Worm (Caenorhabditis elegans): ENCODE results near the gene T25B6.4.

The T25B6.4 gene

DNA sequence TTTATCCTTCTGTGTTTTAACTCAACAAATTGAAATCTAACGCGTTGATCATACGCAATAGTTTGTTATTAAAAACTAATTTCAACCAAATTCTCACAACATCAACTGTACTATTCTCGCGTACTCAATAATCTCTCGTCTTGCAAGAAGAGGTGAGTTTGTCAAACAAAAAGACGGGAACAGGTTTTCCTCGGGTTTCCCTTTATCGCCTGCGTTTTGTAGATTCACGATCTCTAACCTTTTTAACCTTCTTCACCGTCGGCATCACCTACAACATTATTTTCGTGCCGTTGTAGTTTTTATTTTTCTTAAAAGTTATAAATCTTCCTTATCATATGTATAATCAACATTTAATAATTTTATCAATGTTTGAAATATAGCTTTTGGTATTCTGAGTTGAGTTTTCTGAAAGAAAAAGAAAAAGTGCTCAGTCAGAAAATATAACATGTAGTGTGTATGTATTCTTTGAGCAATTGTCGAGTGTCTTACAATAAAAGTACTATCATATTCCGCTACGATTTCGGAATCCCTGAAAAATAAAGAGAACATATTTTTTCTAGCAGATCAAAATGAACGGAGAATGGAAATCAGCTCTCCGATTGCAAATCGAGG lies 13.5 kb downstream of the T25B6.4 start, which contains the start of gene snf-12:
snf-12 (plus strand) TSS at position 562 of the 612 bp plus-strand sequence.
- TF ChIP-seq nhr-12 (tag; optimal IDR thresholded peaks at IDR 0.05): no peak
- no peak for TF ChIP-seq sem-2 (GFP tag; optimal IDR thresholded peaks at IDR 0.05)
- no peak for TF ChIP-seq pha-4 (tag; optimal IDR thresholded peaks at IDR 0.05)
- TF ChIP-seq snpc-4 (tag; optimal IDR thresholded peaks at IDR 0.05): no peak
- no peak for TF ChIP-seq elt-3 (tag; optimal IDR thresholded peaks at IDR 0.05)
- no peak for TF ChIP-seq bed-3 (GFP tag; optimal IDR thresholded peaks at IDR 0.05)
- TF ChIP-seq nhr-237 (tag; optimal IDR thresholded peaks at IDR 0.05): no peak
- TF ChIP-seq nhr-76 (tag; optimal IDR thresholded peaks at IDR 0.05): no peak
- TF ChIP-seq flh-1 (GFP tag; optimal IDR thresholded peaks at IDR 0.05): no peak
- no peak for TF ChIP-seq zip-8 (tag; optimal IDR thresholded peaks at IDR 0.05)
- TF ChIP-seq ces-1 (GFP tag; optimal IDR thresholded peaks at IDR 0.05): no peak
- no peak for TF ChIP-seq mab-5 (tag; optimal IDR thresholded peaks at IDR 0.05)
- no peak for TF ChIP-seq nhr-28 (tag; optimal IDR thresholded peaks at IDR 0.05)

- TF ChIP-seq blmp-1 (tag; optimal IDR thresholded peaks at IDR 0.05) (no peak), lsy-2 (tag; optimal IDR thresholded peaks at IDR 0.05) (no peak), nhr-12 (tag; optimal IDR thresholded peaks at IDR 0.05) (no peak), ces-1 (GFP tag; optimal IDR thresholded peaks at IDR 0.05) (no peak), nhr-28 (tag; optimal IDR thresholded peaks at IDR 0.05) (no peak), pha-4 (tag; optimal IDR thresholded peaks at IDR 0.05) (no peak), M03D4.4 (tag; optimal IDR thresholded peaks at IDR 0.05) (no peak), unc-62 (GFP tag; optimal IDR thresholded peaks at IDR 0.05) (no peak), sem-2 (GFP tag; optimal IDR thresholded peaks at IDR 0.05) (no peak), mep-1 (tag; optimal IDR thresholded peaks at IDR 0.05) (no peak), ceh-83 (GFP tag; optimal IDR thresholded peaks at IDR 0.05) (no peak), unc-120 (tag; optimal IDR thresholded peaks at IDR 0.05; ENCODE audit: poor library complexity, severe bottlenecking) (no peak), nhr-76 (tag; optimal IDR thresholded peaks at IDR 0.05) (no peak), bed-3 (GFP tag; optimal IDR thresholded peaks at IDR 0.05) (no peak), ztf-11 (tag; optimal IDR thresholded peaks at IDR 0.05) (no peak), cnd-1 (tag; optimal IDR thresholded peaks at IDR 0.05) (no peak), sptf-1 (tag; optimal IDR thresholded peaks at IDR 0.05) (no peak), flh-1 (GFP tag; optimal IDR thresholded peaks at IDR 0.05) (no peak)
Measured at ce11 chrX:9034310-9034709, 18.8 kb downstream of the T25B6.4 start, which contains the start of gene nep-22. Gene nep-22, plus strand, starts transcription at chrX:9034554.

ce11 chrX:9035142-9035541 lies 19.6 kb downstream of the T25B6.4 start:
- TF ChIP-seq mab-5 (tag; optimal IDR thresholded peaks at IDR 0.05): no peak
- no peak for TF ChIP-seq ceh-43 (GFP tag; optimal IDR thresholded peaks at IDR 0.05)

DNA sequence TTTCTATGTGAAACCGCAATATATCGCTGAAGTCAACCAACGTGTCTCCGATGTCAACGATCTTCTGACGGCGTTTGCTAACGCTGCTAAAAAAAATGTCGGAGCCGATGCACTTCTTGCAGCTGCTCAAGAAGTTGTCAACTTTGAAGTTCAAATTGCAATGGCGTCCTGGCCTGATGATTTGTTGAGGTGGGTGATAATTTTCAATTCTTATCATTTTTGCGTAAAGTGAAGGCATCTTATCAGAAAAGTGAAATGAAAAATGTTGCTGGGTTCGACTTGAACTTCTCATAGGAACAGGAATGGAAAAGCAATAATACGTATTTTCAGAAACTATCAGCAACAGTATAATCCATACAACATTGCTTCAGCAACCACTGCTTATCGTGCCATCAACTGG lies 20.7 kb downstream of the T25B6.4 start:
- no peak for TF ChIP-seq sem-2 (GFP tag; optimal IDR thresholded peaks at IDR 0.05)
- no peak for TF ChIP-seq bed-3 (GFP tag; optimal IDR thresholded peaks at IDR 0.05)
- TF ChIP-seq cnd-1 (tag; optimal IDR thresholded peaks at IDR 0.05): no peak
- no peak for TF ChIP-seq tbx-8 (GFP tag; optimal IDR thresholded peaks at IDR 0.05)
- no peak for TF ChIP-seq ztf-11 (tag; optimal IDR thresholded peaks at IDR 0.05)
- TF ChIP-seq flh-1 (GFP tag; optimal IDR thresholded peaks at IDR 0.05): no peak
- TF ChIP-seq sptf-1 (tag; optimal IDR thresholded peaks at IDR 0.05): no peak

DNA sequence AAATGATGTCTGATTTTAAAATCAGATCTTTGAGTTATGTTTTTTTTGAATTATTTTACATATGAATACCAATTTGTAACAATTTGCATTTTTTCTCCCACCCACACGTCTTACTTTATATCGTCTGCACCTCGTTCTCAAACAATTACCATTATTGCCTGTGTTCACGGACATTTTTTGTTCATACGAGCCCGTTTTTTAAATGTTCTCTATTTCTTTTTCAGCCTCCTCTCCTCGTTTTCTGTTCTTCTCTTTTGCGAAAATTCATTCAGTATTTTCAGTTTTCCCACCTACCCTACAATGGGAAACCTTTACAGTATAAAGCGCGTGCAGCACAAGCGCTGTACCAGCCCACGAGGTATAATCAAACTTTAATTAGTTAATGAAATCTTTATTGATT lies 30.4 kb downstream of the T25B6.4 start, which contains the start of gene prdm-14:
prdm-14 (plus strand) TSS at position 301 of the 400 bp plus-strand sequence.
- TF ChIP-seq ham-2 (GFP tag; optimal IDR thresholded peaks at IDR 0.05): no peak
- TF ChIP-seq hlh-1 (tag; optimal IDR thresholded peaks at IDR 0.05): no peak
- TF ChIP-seq unc-39 (tag; optimal IDR thresholded peaks at IDR 0.05): no peak
- no peak for TF ChIP-seq mab-5 (tag; optimal IDR thresholded peaks at IDR 0.05)
- TF ChIP-seq lin-32 (GFP tag; optimal IDR thresholded peaks at IDR 0.05): no peak
- no peak for TF ChIP-seq cnd-1 (tag; optimal IDR thresholded peaks at IDR 0.05)
- TF ChIP-seq drap-1 (GFP tag; optimal IDR thresholded peaks at IDR 0.05): no peak
- no peak for TF ChIP-seq pha-4 (tag; optimal IDR thresholded peaks at IDR 0.05)
- TF ChIP-seq flh-1 (GFP tag; optimal IDR thresholded peaks at IDR 0.05): no peak
- no peak for TF ChIP-seq ceh-43 (GFP tag; optimal IDR thresholded peaks at IDR 0.05)
- TF ChIP-seq unc-120 (tag; optimal IDR thresholded peaks at IDR 0.05; ENCODE audit: poor library complexity, severe bottlenecking): no peak
- TF ChIP-seq unc-62 (GFP tag; optimal IDR thresholded peaks at IDR 0.05): no peak
- no peak for TF ChIP-seq ceh-39 (tag; optimal IDR thresholded peaks at IDR 0.05)
- TF ChIP-seq bed-3 (GFP tag; optimal IDR thresholded peaks at IDR 0.05): no peak
- TF ChIP-seq nhr-237 (tag; optimal IDR thresholded peaks at IDR 0.05): no peak
- no peak for TF ChIP-seq nhr-2 (tag; optimal IDR thresholded peaks at IDR 0.05)
- no peak for TF ChIP-seq sem-2 (GFP tag; optimal IDR thresholded peaks at IDR 0.05)
- no peak for TF ChIP-seq ztf-11 (tag; optimal IDR thresholded peaks at IDR 0.05)
- TF ChIP-seq blmp-1 (tag; optimal IDR thresholded peaks at IDR 0.05): no peak
- no peak for TF ChIP-seq elt-3 (tag; optimal IDR thresholded peaks at IDR 0.05)

Data from whole organism, mixed stage, embryonic.